Fruit fly (Drosophila melanogaster) whole organism, adult: Measurements from ENCODE around the gene CG45081.

Experiments used
- CG12768 ChIP-seq: fragments of 200-800 bp; sonication (Bioruptor generic); optimal IDR thresholded peaks from 2 replicates; lab custom pipeline; 2017; ENCODE audit warnings: missing biosample characterization, missing genetic modification characterization, mild to moderate bottlenecking, moderate library complexity, missing genetic modification reagents
- CG7045 ChIP-seq: fragments of 200-800 bp; sonication (Bioruptor generic); optimal IDR thresholded peaks from 2 replicates; lab custom pipeline; 2017; ENCODE audit warnings: missing biosample characterization, mild to moderate bottlenecking, missing genetic modification characterization
- pad ChIP-seq: fragments of 200-800 bp; sonication (Bioruptor generic); optimal IDR thresholded peaks from 3 replicates; lab custom pipeline; 2017; ENCODE audit warnings: missing biosample characterization, missing genetic modification characterization, mild to moderate bottlenecking, moderate library complexity, missing genetic modification reagents
- toe ChIP-seq: fragments of 200-800 bp; sonication (Bioruptor generic); optimal IDR thresholded peaks from 2 replicates; lab custom pipeline; 2016; ENCODE audit warnings: missing biosample characterization, missing genetic modification characterization

- no peak for TF ChIP-seq CG12768 (GFP tag; lab: Kevin White, UChicago)
- TF ChIP-seq pad (GFP tag; lab: Kevin White, UChicago): no peak
- TF ChIP-seq CG7045 (GFP tag; lab: Kevin White, UChicago): no peak
- TF ChIP-seq toe (GFP tag; lab: Kevin White, UChicago): no peak
These were observed 28.1 kb upstream of the CG45081 start for dm6 chr3L:19237780-19238179.
